Worm (Caenorhabditis elegans): ENCODE measurements around the gene T07A5.7.

DNA sequence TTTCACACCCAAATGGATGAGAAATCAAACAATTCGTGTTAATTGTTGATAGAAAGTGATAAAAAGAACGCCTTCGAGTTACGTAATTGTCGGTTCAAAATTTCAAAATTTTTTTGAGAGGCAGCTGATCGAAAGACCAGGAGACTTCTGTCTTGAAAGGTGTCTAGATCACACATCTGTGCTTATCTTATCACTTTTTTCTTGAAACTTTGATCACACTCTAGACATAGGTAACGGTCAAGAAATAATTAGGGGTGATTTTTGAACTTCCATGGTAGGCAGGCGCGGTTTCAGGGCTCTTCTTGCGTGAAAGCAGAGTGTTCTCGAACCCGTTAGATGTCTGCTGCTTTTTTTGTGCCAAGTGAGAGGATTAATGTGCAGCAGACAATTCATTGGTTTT, 17.6 kb downstream of the T07A5.7 start:
- TF ChIP-seq ama-1 (optimal IDR thresholded peaks at IDR 0.05): no peak
- no peak for TF ChIP-seq flt-1 (GFP tag; IDR thresholded peaks at IDR 0.05)
- no peak for TF ChIP-seq scrt-1 (GFP tag; IDR thresholded peaks at IDR 0.05)
- TF ChIP-seq hnd-1 (tag; optimal IDR thresholded peaks at IDR 0.05): no peak
